Fruit fly (Drosophila melanogaster) whole organism, embryonic: ENCODE measurements around the gene CG31922.

Source experiments
- ATbp ChIP-seq: fragments of 200-800 bp; sonication (Bioruptor generic); optimal IDR thresholded peaks from 2 replicates; lab custom pipeline; 2017; ENCODE audit warnings: missing biosample characterization, mild to moderate bottlenecking, missing genetic modification characterization, missing genetic modification reagents
- Atf3 ChIP-seq: fragments of 200-800 bp; sonication (Bioruptor generic); optimal IDR thresholded peaks from 3 replicates; lab custom pipeline; 2016; ENCODE audit warnings: missing biosample characterization, missing genetic modification characterization
- CG11560 ChIP-seq: fragments of 200-800 bp; sonication (Bioruptor generic); IDR thresholded peaks from 3 replicates; pipeline ENCODE4 v1.3.6; 2022; ENCODE audit warnings: missing biosample characterization, missing genetic modification characterization
- CG12104 ChIP-seq: fragments of 200-800 bp; sonication (Bioruptor generic); optimal IDR thresholded peaks from 3 replicates; lab custom pipeline; 2016; ENCODE audit warnings: missing biosample characterization, missing genetic modification characterization
- CG12236 ChIP-seq: fragments of 200-800 bp; sonication (Bioruptor generic); optimal IDR thresholded peaks from 2 replicates; lab custom pipeline; 2016; ENCODE audit warnings: missing biosample characterization, missing genetic modification characterization
- CG12659 ChIP-seq: fragments of 200-800 bp; sonication (Bioruptor generic); optimal IDR thresholded peaks from 3 replicates; lab custom pipeline; 2017; ENCODE audit warnings: mild to moderate bottlenecking, missing biosample characterization, missing genetic modification reagents, missing genetic modification characterization
- CG13894 ChIP-seq: fragments of 200-800 bp; sonication (Bioruptor generic); optimal IDR thresholded peaks from 3 replicates; lab custom pipeline; 2018; ENCODE audit warnings: missing biosample characterization, mild to moderate bottlenecking, missing genetic modification characterization, moderate library complexity
- CG14965 ChIP-seq: fragments of 200-800 bp; sonication (Bioruptor generic); optimal IDR thresholded peaks from 2 replicates; lab custom pipeline; 2016; ENCODE audit warnings: missing biosample characterization, missing genetic modification characterization, borderline replicate concordance
- CG16815 ChIP-seq: fragments of 200-800 bp; sonication (Bioruptor generic); optimal IDR thresholded peaks from 3 replicates; lab custom pipeline; 2017; ENCODE audit warnings: missing biosample characterization, mild to moderate bottlenecking, missing genetic modification characterization
- CG1832 ChIP-seq: fragments of 200-800 bp; sonication (Bioruptor generic); optimal IDR thresholded peaks from 2 replicates; lab custom pipeline; 2017; ENCODE audit warnings: missing biosample characterization, mild to moderate bottlenecking, missing genetic modification characterization, inconsistent platforms
- CG18599 ChIP-seq: fragments of 200-800 bp; sonication (Bioruptor generic); optimal IDR thresholded peaks from 3 replicates; lab custom pipeline; 2017; ENCODE audit warnings: missing biosample characterization, missing genetic modification characterization, mild to moderate bottlenecking, moderate library complexity, missing genetic modification reagents
- CG31224 ChIP-seq: fragments of 200-800 bp; sonication (Bioruptor generic); IDR thresholded peaks from 2 replicates; pipeline ENCODE4 v1.3.6; 2022; ENCODE audit warnings: missing biosample characterization, missing genetic modification characterization
- CG5245 ChIP-seq: fragments of 200-800 bp; sonication (Bioruptor generic); optimal IDR thresholded peaks from 3 replicates; lab custom pipeline; 2016; ENCODE audit warnings: missing biosample characterization, missing genetic modification characterization
- CG6654 ChIP-seq: fragments of 200-800 bp; sonication (Bioruptor generic); optimal IDR thresholded peaks from 2 replicates; lab custom pipeline; 2017; ENCODE audit warnings: missing biosample characterization, mild to moderate bottlenecking, missing genetic modification characterization
- CG6683 ChIP-seq: fragments of 200-800 bp; sonication (Bioruptor generic); optimal IDR thresholded peaks from 2 replicates; lab custom pipeline; 2017; ENCODE audit warnings: missing biosample characterization, mild to moderate bottlenecking, missing genetic modification characterization, missing genetic modification reagents
- CG6689 ChIP-seq: fragments of 200-800 bp; sonication (Bioruptor generic); IDR thresholded peaks from 2 replicates; pipeline ENCODE4 v1.3.6; 2022; ENCODE audit warnings: missing biosample characterization, missing genetic modification characterization
- CG7271 ChIP-seq: fragments of 200-800 bp; sonication (Bioruptor generic); optimal IDR thresholded peaks from 2 replicates; lab custom pipeline; 2018; ENCODE audit warnings: missing biosample characterization, mild to moderate bottlenecking, missing genetic modification characterization, moderate library complexity
- CG7372 ChIP-seq: fragments of 200-800 bp; sonication (Bioruptor generic); IDR thresholded peaks from 2 replicates; pipeline ENCODE4 v1.3.6; 2022; ENCODE audit warnings: missing biosample characterization, missing genetic modification characterization
- CG9932 ChIP-seq: fragments of 200-800 bp; sonication (Bioruptor generic); IDR thresholded peaks from 2 replicates; pipeline ENCODE4 v1.3.6; 2022; ENCODE audit warnings: missing biosample characterization, missing genetic modification characterization
- Deaf1 ChIP-seq: fragments of 200-800 bp; optimal IDR thresholded peaks from 3 replicates; lab custom pipeline; 2019; ENCODE audit warnings: missing biosample characterization, mild to moderate bottlenecking, missing genetic modification characterization, moderate library complexity
- E2f1 ChIP-seq: fragments of 200-800 bp; sonication (Bioruptor generic); IDR thresholded peaks from 2 replicates; pipeline ENCODE4 v1.3.6; 2022; ENCODE audit warnings: missing biosample characterization, missing genetic modification characterization
- HLHmδ ChIP-seq: fragments of 200-800 bp; sonication (Bioruptor generic); optimal IDR thresholded peaks from 2 replicates; lab custom pipeline; 2018; ENCODE audit warnings: missing biosample characterization, mild to moderate bottlenecking, missing genetic modification characterization, moderate library complexity
- NFAT ChIP-seq: fragments of 200-800 bp; sonication (Bioruptor generic); IDR thresholded peaks from 2 replicates; pipeline ENCODE4 v1.3.6; 2022; ENCODE audit warnings: missing biosample characterization, missing genetic modification characterization
- Rx ChIP-seq: fragments of 200-800 bp; sonication (Bioruptor generic); IDR thresholded peaks from 2 replicates; pipeline ENCODE4 v1.3.6; 2022; ENCODE audit warnings: missing biosample characterization, missing genetic modification characterization
- Six4 ChIP-seq: fragments of 200-800 bp; sonication (Bioruptor generic); optimal IDR thresholded peaks from 2 replicates; lab custom pipeline; 2016; ENCODE audit warnings: missing biosample characterization, missing genetic modification characterization
- Sox102F ChIP-seq: fragments of 200-800 bp; sonication (Bioruptor generic); optimal IDR thresholded peaks from 2 replicates; lab custom pipeline; 2018; ENCODE audit warnings: missing biosample characterization, mild to moderate bottlenecking, missing genetic modification characterization, moderate library complexity
- Taf1 ChIP-seq: fragments of 200-800 bp; sonication (Bioruptor generic); IDR thresholded peaks from 2 replicates; pipeline ENCODE4 v1.3.6; 2022; ENCODE audit warnings: missing biosample characterization, missing genetic modification characterization
- Usf ChIP-seq: fragments of 200-800 bp; sonication (Bioruptor generic); optimal IDR thresholded peaks from 2 replicates; lab custom pipeline; 2017; ENCODE audit warnings: missing genotype, missing biosample characterization, missing genetic modification characterization
- ac ChIP-seq: fragments of 200-800 bp; sonication (Bioruptor generic); optimal IDR thresholded peaks from 3 replicates; lab custom pipeline; 2017; ENCODE audit warnings: missing biosample characterization, mild to moderate bottlenecking, missing genetic modification characterization
- ash1 ChIP-seq: fragments of 200-800 bp; sonication (Bioruptor generic); optimal IDR thresholded peaks from 2 replicates; lab custom pipeline; 2018; ENCODE audit warnings: missing biosample characterization, mild to moderate bottlenecking, missing genetic modification characterization
- ato ChIP-seq: fragments of 200-800 bp; sonication (Bioruptor generic); IDR thresholded peaks from 2 replicates; pipeline ENCODE4 v1.3.6; 2022; ENCODE audit warnings: missing biosample characterization, missing genetic modification characterization; ENCODE audit not compliant: partially characterized antibody
- chm ChIP-seq: fragments of 200-800 bp; sonication (Bioruptor generic); IDR thresholded peaks from 2 replicates; pipeline ENCODE4 v1.3.6; 2022; ENCODE audit warnings: missing biosample characterization, missing genetic modification characterization
- crc ChIP-seq: fragments of 200-800 bp; sonication (Bioruptor generic); optimal IDR thresholded peaks from 2 replicates; lab custom pipeline; 2016; ENCODE audit warnings: missing biosample characterization, missing genetic modification characterization
- cwo ChIP-seq: fragments of 200-800 bp; sonication (Bioruptor generic); optimal IDR thresholded peaks from 3 replicates; lab custom pipeline; 2017; ENCODE audit warnings: missing biosample characterization, missing genetic modification characterization, mild to moderate bottlenecking, moderate library complexity, missing genetic modification reagents
- dan ChIP-seq: fragments of 200-800 bp; sonication (Bioruptor generic); IDR thresholded peaks from 2 replicates; pipeline ENCODE4 v1.3.6; 2022; ENCODE audit warnings: missing biosample characterization, missing genetic modification characterization
- emc ChIP-seq: fragments of 200-800 bp; sonication (Bioruptor generic); optimal IDR thresholded peaks from 2 replicates; lab custom pipeline; 2016; ENCODE audit warnings: missing biosample characterization, missing genetic modification characterization
- ftz-f1 ChIP-seq: fragments of 200-800 bp; sonication (Bioruptor generic); optimal IDR thresholded peaks from 2 replicates; lab custom pipeline; 2016; ENCODE audit warnings: missing biosample characterization, missing genetic modification characterization
- gem ChIP-seq: fragments of 200-800 bp; sonication (Bioruptor generic); optimal IDR thresholded peaks from 2 replicates; lab custom pipeline; 2019; ENCODE audit warnings: missing biosample characterization, mild to moderate bottlenecking, missing genetic modification characterization, moderate library complexity
- gsb-n ChIP-seq: fragments of 200-800 bp; sonication (Bioruptor generic); optimal IDR thresholded peaks from 3 replicates; lab custom pipeline; 2018; ENCODE audit warnings: missing biosample characterization, mild to moderate bottlenecking, missing genetic modification characterization
- jumu ChIP-seq: fragments of 200-800 bp; sonication (Bioruptor generic); optimal IDR thresholded peaks from 3 replicates; lab custom pipeline; 2016; ENCODE audit warnings: missing biosample characterization, missing genetic modification characterization
- lola ChIP-seq, 3 experiments: fragments of >200 bp in 2 of 3; fragments of 200-800 bp in 1 of 3; sonication (Bioruptor generic) in 1 of 3; optimal IDR thresholded peaks; 2 replicates each; lab custom pipeline; 2017 to 2019; ENCODE audit warnings: missing biosample characterization in 3 of 3, missing genetic modification characterization in 3 of 3, mild to moderate bottlenecking in 1 of 3, moderate library complexity in 1 of 3
- nerfin-1 ChIP-seq: fragments of 200-800 bp; sonication (Bioruptor generic); optimal IDR thresholded peaks from 3 replicates; lab custom pipeline; 2019; ENCODE audit warnings: missing biosample characterization, mild to moderate bottlenecking, missing genetic modification characterization, moderate library complexity
- pb ChIP-seq: fragments of 200-800 bp; sonication (Bioruptor generic); optimal IDR thresholded peaks from 3 replicates; lab custom pipeline; 2016; ENCODE audit warnings: missing biosample characterization, missing genetic modification characterization
- pnt ChIP-seq: fragments of 200-800 bp; sonication (Bioruptor generic); optimal IDR thresholded peaks from 3 replicates; lab custom pipeline; 2016; ENCODE audit warnings: missing biosample characterization, missing genetic modification characterization
- sc ChIP-seq, 3 experiments: fragments of >200 bp in 2 of 3; fragments of 200-800 bp in 1 of 3; sonication (Bioruptor generic) in 1 of 3; optimal IDR thresholded peaks; 2 replicates in 2 of 3; 3 replicates in 1 of 3; lab custom pipeline; 2017; ENCODE audit warnings: mild to moderate bottlenecking in 1 of 3, missing biosample characterization in 1 of 3, missing genetic modification characterization in 1 of 3, missing genetic modification reagents in 1 of 3
- sob ChIP-seq: fragments of 200-800 bp; sonication (Bioruptor generic); IDR thresholded peaks from 2 replicates; pipeline ENCODE4 v1.3.6; 2022; ENCODE audit warnings: missing biosample characterization, missing genetic modification characterization
- ssp ChIP-seq: fragments of 200-800 bp; sonication (Bioruptor generic); IDR thresholded peaks from 2 replicates; pipeline ENCODE4 v1.3.6; 2022; ENCODE audit warnings: missing biosample characterization, missing genetic modification characterization
- stc ChIP-seq: fragments of 200-800 bp; sonication (Bioruptor generic); IDR thresholded peaks from 2 replicates; pipeline ENCODE4 v1.3.6; 2022; ENCODE audit warnings: missing biosample characterization, missing genetic modification characterization
- stwl ChIP-seq: fragments of 200-800 bp; sonication (Bioruptor generic); optimal IDR thresholded peaks from 3 replicates; lab custom pipeline; 2018; ENCODE audit warnings: missing biosample characterization, mild to moderate bottlenecking, missing genetic modification characterization, moderate library complexity
- tap ChIP-seq: fragments of 200-800 bp; optimal IDR thresholded peaks from 3 replicates; lab custom pipeline; 2019; ENCODE audit warnings: missing biosample characterization, mild to moderate bottlenecking, missing genetic modification characterization, moderate library complexity
- tgo ChIP-seq: fragments of 200-800 bp; sonication (Bioruptor generic); IDR thresholded peaks from 3 replicates; pipeline ENCODE4 v1.3.6; 2022; ENCODE audit warnings: missing biosample characterization, missing genetic modification characterization

The CG31922 gene

dm6 chr2L:1177522-1177921, 7.5 kb downstream of the CG31922 start, which contains the start of gene CG4896 (continued):
- no peak for TF ChIP-seq Six4 (GFP tag; lab: Kevin White, UChicago)
- TF ChIP-seq HLHmδ (GFP tag; lab: Kevin White, UChicago), result no peak
- no peak for TF ChIP-seq CG6683 (GFP tag; lab: Kevin White, UChicago)
- no peak for TF ChIP-seq lola (GFP tag; optimal IDR thresholded peaks at IDR 0.05; lab: Kevin White, UChicago)
- no peak for TF ChIP-seq ATbp
- TF ChIP-seq CG1832 (GFP tag; lab: Kevin White, UChicago), result no peak
- TF ChIP-seq pnt (GFP tag; lab: Kevin White, UChicago), result no peak
- no peak for TF ChIP-seq CG13894 (tag; lab: Kevin White, UChicago)
- TF ChIP-seq ash1 (GFP tag; lab: Kevin White, UChicago), result no peak
- no peak for TF ChIP-seq CG5245 (GFP tag; lab: Kevin White, UChicago)
- no peak for TF ChIP-seq gem (tag; lab: Kevin White, UChicago)
- peak; percentile 41 for TF ChIP-seq CG12659 (GFP tag; lab: Kevin White, UChicago)
- no peak for TF ChIP-seq sob (GFP tag; lab: Robert Waterston, UW)
- no peak for TF ChIP-seq CG11560 (tag; lab: Robert Waterston, UW)
- no peak for TF ChIP-seq ssp
- TF ChIP-seq CG31224 (GFP tag; lab: Robert Waterston, UW), result no peak
- TF ChIP-seq CG16815 (GFP tag; lab: Kevin White, UChicago), result no peak
- no peak for TF ChIP-seq emc
- TF ChIP-seq Taf1 (GFP tag; lab: Robert Waterston, UW), result no peak
- no peak for TF ChIP-seq E2f1 (GFP tag; lab: Robert Waterston, UW)
- no peak for TF ChIP-seq Usf (GFP tag; lab: Kevin White, UChicago)
- TF ChIP-seq tap (tag; lab: Kevin White, UChicago), result no peak
- no peak for TF ChIP-seq CG9932
- TF ChIP-seq Atf3 (GFP tag; lab: Kevin White, UChicago), result no peak
- no peak for TF ChIP-seq CG12104
- no peak for TF ChIP-seq CG7271
- peak; percentile 75 for TF ChIP-seq Deaf1
- TF ChIP-seq CG14965 (GFP tag; lab: Kevin White, UChicago), result no peak
- no peak for TF ChIP-seq stc
- no peak for TF ChIP-seq nerfin-1
- no peak for TF ChIP-seq tgo (GFP tag; lab: Robert Waterston, UW)
- TF ChIP-seq sc (optimal IDR thresholded peaks at IDR 0.05; lab: Kevin White, UChicago), result no peak
- TF ChIP-seq sc (GFP tag; optimal IDR thresholded peaks at IDR 0.05; lab: Kevin White, UChicago), result no peak
- no peak for TF ChIP-seq CG12236 (GFP tag; lab: Kevin White, UChicago)
- no peak for TF ChIP-seq CG6654 (GFP tag; lab: Kevin White, UChicago)
- TF ChIP-seq CG18599 (GFP tag; lab: Kevin White, UChicago), result no peak
- no peak for TF ChIP-seq Sox102F (GFP tag; lab: Kevin White, UChicago)
- TF ChIP-seq ac, result no peak
- no peak for TF ChIP-seq chm
- TF ChIP-seq CG7372, result no peak
- peak; percentile 82 for TF ChIP-seq stwl (tag; lab: Kevin White, UChicago)
- no peak for TF ChIP-seq crc (GFP tag; lab: Kevin White, UChicago)
- TF ChIP-seq NFAT (GFP tag; lab: Robert Waterston, UW), result no peak
- peak; percentile 66 for TF ChIP-seq ato (GFP tag; lab: Robert Waterston, UW)
- no peak for TF ChIP-seq ftz-f1 (GFP tag; lab: Kevin White, UChicago)
- TF ChIP-seq cwo (GFP tag; lab: Kevin White, UChicago), result no peak
- no peak for TF ChIP-seq jumu (GFP tag; lab: Kevin White, UChicago)
- no peak for TF ChIP-seq dan
- TF ChIP-seq CG6689 (GFP tag; lab: Robert Waterston, UW), result no peak
- TF ChIP-seq pb (GFP tag; lab: Kevin White, UChicago), result no peak
- TF ChIP-seq Rx (GFP tag; lab: Robert Waterston, UW), result no peak
- no peak for TF ChIP-seq gsb-n (tag; lab: Kevin White, UChicago)
